Worm (Caenorhabditis elegans): ENCODE results near the gene ZK512.4.
A peak's percentile ranks its signal among the peaks of the same experiment; 100 is the strongest.

ZK512.4 gene

DNA sequence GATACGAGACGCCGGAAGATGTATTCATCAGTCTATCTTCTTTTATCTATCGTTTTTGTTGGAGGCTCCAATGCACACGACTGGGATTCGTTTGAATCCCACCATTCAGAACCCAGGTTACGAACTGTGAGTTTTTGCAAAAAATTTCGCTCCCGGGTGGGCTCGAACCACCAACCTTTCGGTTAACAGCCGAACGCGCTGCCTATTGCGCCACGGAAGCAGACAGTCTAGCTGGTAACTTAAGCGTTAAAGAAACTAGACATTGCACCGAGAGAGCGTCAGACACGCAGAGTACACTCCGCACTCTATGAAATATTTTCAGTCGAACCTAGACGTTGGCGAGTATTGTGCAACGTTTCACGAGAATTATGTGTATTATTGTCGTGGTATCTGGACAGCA lies 41.1 kb upstream of the ZK512.4 start (continued):
- TF ChIP-seq mdt-29 (GFP tag; IDR thresholded peaks at IDR 0.05) (peak; percentile 54), fkh-10 (GFP tag; optimal IDR thresholded peaks at IDR 0.05) (no peak), hmg-1.1 (GFP tag; IDR thresholded peaks at IDR 0.05) (peak; percentile 70), R02D3.7 (tag; optimal IDR thresholded peaks at IDR 0.05) (no peak), F10B5.3 (tag; optimal IDR thresholded peaks at IDR 0.05) (no peak), nhr-77 (tag; optimal IDR thresholded peaks at IDR 0.05) (no peak), D1046.2 (GFP tag; IDR thresholded peaks at IDR 0.05) (peak; percentile 76), nhr-102 (tag; optimal IDR thresholded peaks at IDR 0.05) (peak; percentile 37), T26A8.4 (GFP tag; IDR thresholded peaks at IDR 0.05) (peak; percentile 74), rbr-2 (tag; optimal IDR thresholded peaks at IDR 0.05) (peak; percentile 38), unc-130 (GFP tag; optimal IDR thresholded peaks at IDR 0.05) (peak; percentile 57), attf-4 (tag; optimal IDR thresholded peaks at IDR 0.05) (no peak), hif-1 (tag; optimal IDR thresholded peaks at IDR 0.05) (peak in 1 of 2 experiments; percentile 54), mxl-2 (GFP tag; conservative IDR thresholded peaks at IDR 0.05) (0 out of 2 replicates have a peak, but pooled peaks have one; percentile 35), F44E2.7 (GFP tag; IDR thresholded peaks at IDR 0.05) (0 out of 2 replicates have a peak, but pooled peaks have one; percentile 71), pha-4 (GFP tag; IDR thresholded peaks at IDR 0.05) (no peak), pha-4 (tag; optimal IDR thresholded peaks at IDR 0.05) (no peak), skn-1 (tag; optimal IDR thresholded peaks at IDR 0.05) (no peak), lin-15B (tag; optimal IDR thresholded peaks at IDR 0.05) (no peak), ceh-44 (GFP tag; IDR thresholded peaks at IDR 0.05) (peak; percentile 91), snpc-4 (tag; optimal IDR thresholded peaks at IDR 0.05) (peak; percentile 22), nhr-48 (tag; optimal IDR thresholded peaks at IDR 0.05) (peak; percentile 23), gei-8 (GFP tag; optimal IDR thresholded peaks at IDR 0.05) (peak; percentile 52), pqm-1 (tag; optimal IDR thresholded peaks at IDR 0.05) (no peak), hlh-11 (tag; optimal IDR thresholded peaks at IDR 0.05) (peak; percentile 43), duxl-1 (tag; optimal IDR thresholded peaks at IDR 0.05; ENCODE audit: poor library complexity) (peak; percentile 49), ceh-28 (tag; optimal IDR thresholded peaks at IDR 0.05) (no peak), mxl-3 (GFP tag; optimal IDR thresholded peaks at IDR 0.05) (peak; percentile 0), dmd-8 (GFP tag; IDR thresholded peaks at IDR 0.05) (peak; percentile 74), saeg-2 (GFP tag; IDR thresholded peaks at IDR 0.05) (0 out of 2 replicates have a peak, but pooled peaks have one; percentile 69), F26F4.8 (GFP tag; conservative IDR thresholded peaks at IDR 0.05) (peak; percentile 75), lir-3 (tag; optimal IDR thresholded peaks at IDR 0.05) (no peak), dmd-9 (GFP tag; IDR thresholded peaks at IDR 0.05) (peak; percentile 67), nhr-42 (GFP tag; IDR thresholded peaks at IDR 0.05) (no peak), ceh-20 (GFP tag; IDR thresholded peaks at IDR 0.05) (peak; percentile 38), ceh-82 (tag; optimal IDR thresholded peaks at IDR 0.05) (no peak), Y48G9A.11 (GFP tag; IDR thresholded peaks at IDR 0.05) (peak; percentile 82), Y105C5A.15 (GFP tag; IDR thresholded peaks at IDR 0.05) (peak; percentile 77; the same call in 1 of the 2 replicates), lin-29 (GFP tag; IDR thresholded peaks at IDR 0.05) (0 out of 2 replicates have a peak, but pooled peaks have one; percentile 56), spr-1 (tag; optimal IDR thresholded peaks at IDR 0.05) (peak; percentile 41), unc-62 (GFP tag; optimal IDR thresholded peaks at IDR 0.05 in 1 of 2) (peak in 1 of 2 experiments; percentile 92), unc-62 (tag; optimal IDR thresholded peaks at IDR 0.05) (no peak), daf-8 (GFP tag; IDR thresholded peaks at IDR 0.05) (no peak), daf-19 (GFP tag; conservative IDR thresholded peaks at IDR 0.05) (peak; percentile 67; the same call in 1 of the 2 replicates), Y75B8A.6 (GFP tag; IDR thresholded peaks at IDR 0.05) (no peak), zfp-3 (GFP tag; conservative IDR thresholded peaks at IDR 0.05) (no peak), nhr-111 (GFP tag; optimal IDR thresholded peaks at IDR 0.05) (peak; percentile 59), ceh-62 (tag; optimal IDR thresholded peaks at IDR 0.05) (no peak), dve-1 (tag; optimal IDR thresholded peaks at IDR 0.05; ENCODE audit: insufficient read depth) (no peak), unc-39 (tag; optimal IDR thresholded peaks at IDR 0.05) (no peak), cey-2 (tag; optimal IDR thresholded peaks at IDR 0.05; ENCODE audit: borderline replicate concordance, insufficient read depth) (no peak)

All from whole organism, L4 larva.